Worm (Caenorhabditis elegans) whole organism, L2 larva: ENCODE data around the gene T06C10.3.

Source experiments
- C34F6.9 ChIP-seq: fragments of 150-350 bp; optimal IDR thresholded peaks from 2 replicates; lab custom pipeline; 2014; ENCODE audit warnings: missing biosample characterization, missing genetic modification characterization
- F13H6.1 ChIP-seq: sonication (generic microtip); optimal IDR thresholded peaks from 2 replicates; lab custom pipeline; 2016; ENCODE audit warnings: missing genetic modification characterization, missing compliant biosample characterization
- alr-1 ChIP-seq: fragments of 150-350 bp; optimal IDR thresholded peaks from 2 replicates; lab custom pipeline; 2014; ENCODE audit warnings: missing biosample characterization, missing genetic modification characterization
- aly-2 ChIP-seq: fragments of 150-350 bp; optimal IDR thresholded peaks from 2 replicates; lab custom pipeline; 2014; ENCODE audit warnings: missing biosample characterization, missing genetic modification characterization
- ama-1 ChIP-seq: fragments of 150-350 bp; optimal IDR thresholded peaks from 2 replicates; lab custom pipeline; 2018; ENCODE audit warnings: inconsistent platforms
- blmp-1 ChIP-seq: sonication (generic microtip); optimal IDR thresholded peaks from 2 replicates; lab custom pipeline; 2017; ENCODE audit warnings: missing genetic modification characterization, mild to moderate bottlenecking, missing compliant biosample characterization, antibody characterized with exemption, moderate library complexity; ENCODE audit not compliant: insufficient read depth
- ceh-16 ChIP-seq: fragments of 150-350 bp; optimal IDR thresholded peaks from 2 replicates; lab custom pipeline; 2014; ENCODE audit warnings: missing biosample characterization, missing genetic modification characterization
- ceh-82 ChIP-seq: fragments of 150-350 bp; optimal IDR thresholded peaks from 2 replicates; lab custom pipeline; 2014; ENCODE audit warnings: missing biosample characterization, missing genetic modification characterization
- crh-2 ChIP-seq: sonication (generic microtip); optimal IDR thresholded peaks from 2 replicates; lab custom pipeline; 2017; ENCODE audit warnings: missing biosample characterization, missing genetic modification characterization
- dmd-4 ChIP-seq: sonication (generic microtip); optimal IDR thresholded peaks from 2 replicates; lab custom pipeline; 2017; ENCODE audit warnings: missing biosample characterization, missing genetic modification characterization
- egl-27 ChIP-seq: sonication (generic microtip); optimal IDR thresholded peaks from 3 replicates; lab custom pipeline; 2017; ENCODE audit warnings: missing biosample characterization, missing genetic modification reagents, missing genetic modification characterization
- elt-1 ChIP-seq: fragments of 150-350 bp; optimal IDR thresholded peaks from 2 replicates; lab custom pipeline; 2014; ENCODE audit warnings: missing biosample characterization, missing genetic modification characterization
- fos-1 ChIP-seq: fragments of 150-350 bp; optimal IDR thresholded peaks from 2 replicates; lab custom pipeline; 2014; ENCODE audit warnings: missing biosample characterization, missing genetic modification characterization
- gmeb-1 ChIP-seq: fragments of 150-350 bp; optimal IDR thresholded peaks from 2 replicates; lab custom pipeline; 2014; ENCODE audit warnings: missing biosample characterization, missing genetic modification characterization
- lin-11 ChIP-seq: fragments of 150-350 bp; sonication (generic microtip); optimal IDR thresholded peaks from 2 replicates; lab custom pipeline; 2014; ENCODE audit warnings: missing biosample characterization, missing genetic modification characterization, inconsistent platforms, mixed read lengths
- lin-13 ChIP-seq: fragments of 150-350 bp; optimal IDR thresholded peaks from 2 replicates; lab custom pipeline; 2014; ENCODE audit warnings: missing biosample characterization, missing genetic modification reagents, missing genetic modification characterization
- lin-39 ChIP-seq: fragments of 150-350 bp; optimal IDR thresholded peaks from 2 replicates; lab custom pipeline; 2014; ENCODE audit warnings: missing biosample characterization, missing genetic modification reagents, missing genetic modification characterization
- lsy-2 ChIP-seq, 2 experiments: fragments of 150-350 bp in 1 of 2; sonication (generic microtip) in 1 of 2; optimal IDR thresholded peaks; 2 replicates each; lab custom pipeline; 2014 to 2017; ENCODE audit warnings: missing biosample characterization in 2 of 2, missing genetic modification characterization in 2 of 2
- mab-5 ChIP-seq: fragments of 150-350 bp; optimal IDR thresholded peaks from 2 replicates; lab custom pipeline; 2014; ENCODE audit warnings: missing biosample characterization, missing genetic modification characterization
- mbf-1 ChIP-seq: sonication (generic microtip); optimal IDR thresholded peaks from 2 replicates; lab custom pipeline; 2017; ENCODE audit warnings: missing biosample characterization, missing genetic modification characterization
- mdl-1 ChIP-seq, 2 experiments: fragments of 150-350 bp in 1 of 2; sonication (generic microtip) in 1 of 2; optimal IDR thresholded peaks; 2 replicates each; lab custom pipeline; 2017; ENCODE audit warnings: missing biosample characterization in 2 of 2, missing genetic modification characterization in 2 of 2
- nhr-11 ChIP-seq: fragments of 150-350 bp; optimal IDR thresholded peaks from 2 replicates; lab custom pipeline; 2014; ENCODE audit warnings: missing biosample characterization, missing genetic modification characterization
- nhr-12 ChIP-seq: fragments of 150-350 bp; optimal IDR thresholded peaks from 2 replicates; lab custom pipeline; 2014; ENCODE audit warnings: missing biosample characterization, missing genetic modification characterization
- nhr-129 ChIP-seq: fragments of 150-350 bp; optimal IDR thresholded peaks from 2 replicates; lab custom pipeline; 2014; ENCODE audit warnings: missing biosample characterization, missing genetic modification characterization
- nhr-23 ChIP-seq: fragments of 150-350 bp; optimal IDR thresholded peaks from 2 replicates; lab custom pipeline; 2014; ENCODE audit warnings: missing biosample characterization, missing genetic modification reagents, missing genetic modification characterization
- nhr-237 ChIP-seq: fragments of 150-350 bp; optimal IDR thresholded peaks from 2 replicates; lab custom pipeline; 2014; ENCODE audit warnings: missing biosample characterization, missing genetic modification characterization
- nhr-25 ChIP-seq: fragments of 150-350 bp; sonication (generic microtip); optimal IDR thresholded peaks from 3 replicates; lab custom pipeline; 2014; ENCODE audit warnings: missing biosample characterization, missing genetic modification characterization
- nhr-6 ChIP-seq: fragments of 150-350 bp; optimal IDR thresholded peaks from 2 replicates; lab custom pipeline; 2014; ENCODE audit warnings: missing biosample characterization, missing genetic modification characterization
- peb-1 ChIP-seq: fragments of 150-350 bp; optimal IDR thresholded peaks from 2 replicates; lab custom pipeline; 2014; ENCODE audit warnings: missing biosample characterization, missing genetic modification characterization
- sem-4 ChIP-seq: fragments of 150-350 bp; optimal IDR thresholded peaks from 2 replicates; lab custom pipeline; 2014; ENCODE audit warnings: missing biosample characterization, missing genetic modification reagents, missing genetic modification characterization
- skn-1 ChIP-seq: sonication (generic microtip); optimal IDR thresholded peaks from 2 replicates; lab custom pipeline; 2017; ENCODE audit warnings: missing biosample characterization, missing genetic modification characterization
- sma-3 ChIP-seq: sonication (generic microtip); optimal IDR thresholded peaks from 2 replicates; lab custom pipeline; 2016; ENCODE audit warnings: missing genetic modification reagents, missing genetic modification characterization, missing compliant biosample characterization
- sma-9 ChIP-seq, 2 experiments: fragments of 150-350 bp in 1 of 2; sonication (generic microtip) in 1 of 2; optimal IDR thresholded peaks; 2 replicates each; lab custom pipeline; 2014 to 2016; ENCODE audit warnings: missing genetic modification characterization in 2 of 2, mild to moderate bottlenecking in 1 of 2, missing biosample characterization in 1 of 2, missing compliant biosample characterization in 1 of 2, missing genetic modification reagents in 1 of 2, moderate library complexity in 1 of 2
- snpc-4 ChIP-seq: fragments of 150-350 bp; optimal IDR thresholded peaks from 2 replicates; lab custom pipeline; 2014; ENCODE audit warnings: missing biosample characterization, missing genetic modification characterization
- unc-39 ChIP-seq: fragments of 150-350 bp; optimal IDR thresholded peaks from 2 replicates; lab custom pipeline; 2014; ENCODE audit warnings: missing biosample characterization, missing genetic modification characterization
- unc-55 ChIP-seq: fragments of 150-350 bp; sonication (generic microtip); optimal IDR thresholded peaks from 3 replicates; lab custom pipeline; 2014; ENCODE audit warnings: missing biosample characterization, missing genetic modification reagents, missing genetic modification characterization
- unc-62 ChIP-seq: fragments of 150-350 bp; optimal IDR thresholded peaks from 2 replicates; lab custom pipeline; 2014; ENCODE audit warnings: missing biosample characterization, missing genetic modification reagents, missing genetic modification characterization
- zag-1 ChIP-seq: fragments of 150-350 bp; optimal IDR thresholded peaks from 2 replicates; lab custom pipeline; 2014; ENCODE audit warnings: missing biosample characterization, missing genetic modification characterization
- ztf-11 ChIP-seq: sonication (generic microtip); optimal IDR thresholded peaks from 2 replicates; lab custom pipeline; 2017; ENCODE audit warnings: missing biosample characterization, missing genetic modification characterization
- ztf-4 ChIP-seq: fragments of 150-350 bp; optimal IDR thresholded peaks from 2 replicates; lab custom pipeline; 2014; ENCODE audit warnings: missing biosample characterization, missing genetic modification characterization

Gene T06C10.3

DNA sequence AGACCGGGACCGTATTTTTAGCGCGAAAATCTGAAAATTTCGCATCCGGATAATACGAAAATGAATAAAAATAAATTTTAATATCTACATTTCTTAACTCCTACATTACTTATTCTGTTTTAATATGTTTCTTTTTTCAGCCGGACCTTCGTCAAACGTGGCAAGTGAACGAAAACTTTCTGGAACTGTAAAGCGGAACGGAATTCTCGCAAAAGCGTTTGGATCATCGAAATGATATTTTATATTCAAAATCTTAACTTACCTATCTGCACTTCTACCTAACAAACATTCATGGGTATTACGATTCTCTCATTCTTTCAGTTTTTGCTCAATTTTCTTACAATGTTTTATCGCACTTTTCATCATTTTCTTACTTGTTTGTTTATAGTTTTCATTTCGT lies 36.1 kb downstream of the T06C10.3 start:
- TF ChIP-seq lsy-2 (tag; optimal IDR thresholded peaks at IDR 0.05; lab: Kevin White, UChicago) (no peak), ceh-16 (tag; lab: Kevin White, UChicago) (no peak), dmd-4 (tag; lab: Kevin White, UChicago) (no peak), sem-4 (tag; lab: Kevin White, UChicago) (no peak), sma-9 (GFP tag; optimal IDR thresholded peaks at IDR 0.05; lab: Kevin White, UChicago) (no peak), sma-9 (tag; optimal IDR thresholded peaks at IDR 0.05; lab: Kevin White, UChicago) (no peak), mbf-1 (tag; lab: Kevin White, UChicago) (no peak), zag-1 (tag; lab: Kevin White, UChicago) (no peak), alr-1 (tag; lab: Kevin White, UChicago) (no peak), ztf-11 (tag; lab: Kevin White, UChicago) (no peak), mdl-1 (tag; optimal IDR thresholded peaks at IDR 0.05; lab: Kevin White, UChicago) (no peak), snpc-4 (tag; lab: Kevin White, UChicago) (no peak), ama-1 (no peak)

DNA sequence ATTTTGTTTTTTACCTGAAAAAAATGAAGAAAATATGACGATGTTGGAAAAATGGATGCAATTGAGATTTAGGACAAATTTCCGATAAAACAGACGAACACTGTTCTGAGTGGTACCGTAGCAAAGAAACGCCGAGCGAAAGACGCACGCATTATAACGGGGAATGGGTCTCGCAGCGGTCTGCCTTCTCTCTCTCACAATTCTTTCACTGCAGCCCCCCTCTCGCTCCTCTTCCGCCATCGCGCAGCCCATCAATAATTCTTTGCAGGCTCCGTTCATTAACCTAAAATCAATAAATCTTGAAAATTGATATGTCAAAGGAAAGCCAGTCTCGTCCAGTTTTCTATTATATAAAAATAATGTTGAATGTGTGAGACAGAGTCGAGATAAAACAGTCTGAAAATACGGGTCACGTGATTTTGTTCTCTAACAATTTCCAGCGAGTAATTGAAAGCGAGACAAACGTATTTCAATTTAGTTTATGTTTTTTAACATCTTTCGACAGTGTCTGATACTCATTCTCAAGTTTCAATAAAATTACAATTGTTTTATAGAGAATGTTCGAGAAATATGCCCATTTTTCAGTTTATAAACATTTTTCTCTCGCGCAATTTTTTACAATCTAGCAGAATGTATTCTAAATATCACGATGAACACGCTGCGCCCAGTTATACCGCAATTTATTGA lies 39.0 kb downstream of the T06C10.3 start:
- TF ChIP-seq unc-55 (peak; percentile 31), sma-9 (GFP tag; optimal IDR thresholded peaks at IDR 0.05; lab: Kevin White, UChicago) (no peak), sma-9 (tag; optimal IDR thresholded peaks at IDR 0.05; lab: Kevin White, UChicago) (no peak), F13H6.1 (no peak), lsy-2 (tag; optimal IDR thresholded peaks at IDR 0.05; lab: Kevin White, UChicago) (peak in 1 of 2 experiments; percentile 57), ama-1 (peak; percentile 34), C34F6.9 (tag; lab: Kevin White, UChicago) (peak; percentile 42), nhr-6 (tag; lab: Kevin White, UChicago) (no peak), nhr-129 (tag; lab: Kevin White, UChicago) (no peak), lin-39 (no peak), elt-1 (tag; lab: Kevin White, UChicago) (no peak), dmd-4 (tag; lab: Kevin White, UChicago) (no peak), peb-1 (tag; lab: Kevin White, UChicago) (no peak), sma-3 (GFP tag; lab: Kevin White, UChicago) (no peak), egl-27 (no peak), zag-1 (tag; lab: Kevin White, UChicago) (no peak), crh-2 (tag; lab: Kevin White, UChicago) (no peak)

- TF ChIP-seq crh-2 (tag; lab: Kevin White, UChicago) (peak; percentile 50), mdl-1 (tag; optimal IDR thresholded peaks at IDR 0.05; lab: Kevin White, UChicago) (no peak), ama-1 (peak; percentile 29), F13H6.1 (peak; percentile 13), blmp-1 (tag; lab: Kevin White, UChicago) (no peak), C34F6.9 (tag; lab: Kevin White, UChicago) (peak; percentile 72), nhr-12 (tag; lab: Kevin White, UChicago) (no peak), nhr-6 (tag; lab: Kevin White, UChicago) (no peak), lin-13 (peak; percentile 22), nhr-11 (tag; lab: Kevin White, UChicago) (no peak), nhr-25 (tag; lab: Kevin White, UChicago) (peak; percentile 3), sem-4 (tag; lab: Kevin White, UChicago) (no peak), lsy-2 (tag; optimal IDR thresholded peaks at IDR 0.05; lab: Kevin White, UChicago) (peak in 1 of 2 experiments; percentile 38), unc-39 (no peak), mbf-1 (tag; lab: Kevin White, UChicago) (no peak), aly-2 (no peak), mab-5 (tag; lab: Kevin White, UChicago) (no peak), ztf-11 (tag; lab: Kevin White, UChicago) (no peak), nhr-237 (tag; lab: Kevin White, UChicago) (no peak), skn-1 (tag; lab: Kevin White, UChicago) (no peak), lin-39 (no peak), gmeb-1 (no peak), elt-1 (tag; lab: Kevin White, UChicago) (no peak), sma-9 (GFP tag; optimal IDR thresholded peaks at IDR 0.05; lab: Kevin White, UChicago) (peak; percentile 26), sma-9 (tag; optimal IDR thresholded peaks at IDR 0.05; lab: Kevin White, UChicago) (no peak), lin-11 (tag; lab: Kevin White, UChicago) (no peak), ceh-82 (no peak), snpc-4 (tag; lab: Kevin White, UChicago) (no peak), peb-1 (tag; lab: Kevin White, UChicago) (no peak), ztf-4 (tag; lab: Kevin White, UChicago) (peak; percentile 16), dmd-4 (tag; lab: Kevin White, UChicago) (no peak), nhr-23 (tag; lab: Kevin White, UChicago) (no peak), unc-62 (GFP tag; lab: Kevin White, UChicago) (no peak), egl-27 (no peak), sma-3 (GFP tag; lab: Kevin White, UChicago) (no peak), alr-1 (tag; lab: Kevin White, UChicago) (no peak), fos-1 (tag; lab: Kevin White, UChicago) (no peak), nhr-129 (tag; lab: Kevin White, UChicago) (peak; percentile 30), unc-55 (peak; percentile 41)
Observed at ce11 chrIV:7910197-7910735, 39.7 kb downstream of the T06C10.3 start, which contains the start of the genes npp-27 and ntl-4. Gene npp-27 (minus strand): TSS chrIV:7910247. Gene ntl-4 (plus strand): TSS chrIV:7910575.
